Fruit fly (Drosophila melanogaster) whole organism, wandering third instar larva: ENCODE measurements around the gene CG12998.
A peak's percentile ranks its signal among the peaks of the same experiment; 100 is the strongest.

ENCODE experiments used
- Abd-B ChIP-seq: fragments of >200 bp; optimal IDR thresholded peaks from 2 replicates; lab custom pipeline; 2017; ENCODE audit warnings: missing biosample characterization, missing genetic modification characterization
- CG32264 ChIP-seq: fragments of 200-800 bp; sonication (Bioruptor generic); optimal IDR thresholded peaks from 2 replicates; lab custom pipeline; 2016; ENCODE audit warnings: missing biosample characterization, missing genetic modification characterization
- CG9705 ChIP-seq: fragments of 200-800 bp; sonication (Bioruptor generic); optimal IDR thresholded peaks from 2 replicates; lab custom pipeline; 2018; ENCODE audit warnings: missing biosample characterization, mild to moderate bottlenecking, missing genetic modification characterization
- CrebA ChIP-seq: fragments of 200-800 bp; sonication (Bioruptor generic); optimal IDR thresholded peaks from 2 replicates; lab custom pipeline; 2016; ENCODE audit warnings: missing biosample characterization, mild to moderate bottlenecking, missing genetic modification characterization, borderline replicate concordance
- Dfd ChIP-seq: fragments of >200 bp; optimal IDR thresholded peaks from 2 replicates; lab custom pipeline; 2017; ENCODE audit warnings: missing biosample characterization, missing genetic modification characterization
- Dif ChIP-seq: fragments of 200-275, 200-300 bp; sonication (Bioruptor generic); optimal IDR thresholded peaks from 2 replicates; lab custom pipeline; 2018; ENCODE audit warnings: missing biosample characterization, missing genetic modification characterization; ENCODE audit not compliant: partially characterized antibody
- HLH106 ChIP-seq: fragments of 200-800 bp; optimal IDR thresholded peaks from 3 replicates; lab custom pipeline; 2019; ENCODE audit warnings: missing biosample characterization, mild to moderate bottlenecking, missing genetic modification characterization, moderate library complexity
- Hnf4 ChIP-seq: fragments of 200-800 bp; sonication (Bioruptor generic); optimal IDR thresholded peaks from 2 replicates; lab custom pipeline; 2016; ENCODE audit warnings: missing biosample characterization, mild to moderate bottlenecking, missing genetic modification characterization
- Hr83 ChIP-seq: fragments of 200-300 bp; sonication (Bioruptor generic); optimal IDR thresholded peaks from 2 replicates; lab custom pipeline; 2016; ENCODE audit warnings: missing biosample characterization, mild to moderate bottlenecking, missing genetic modification characterization, moderate library complexity; ENCODE audit not compliant: poor library complexity, severe bottlenecking
- Jra ChIP-seq: sonication (Bioruptor generic); optimal IDR thresholded peaks from 2 replicates; lab custom pipeline; 2016; ENCODE audit warnings: missing biosample characterization, missing genetic modification characterization
- Myc ChIP-seq: fragments of >200 bp; optimal IDR thresholded peaks from 2 replicates; lab custom pipeline; 2017
- N ChIP-seq: fragments of >200 bp; optimal IDR thresholded peaks from 2 replicates; lab custom pipeline; 2018; ENCODE audit warnings: missing biosample characterization, missing external identifiers, missing genetic modification characterization
- OdsH ChIP-seq: fragments of 200-800 bp; sonication (Bioruptor generic); optimal IDR thresholded peaks from 2 replicates; lab custom pipeline; 2016; ENCODE audit warnings: missing biosample characterization, mild to moderate bottlenecking, missing genetic modification characterization
- Sp1 ChIP-seq: fragments of 200-800 bp; sonication (Bioruptor generic); optimal IDR thresholded peaks from 3 replicates; lab custom pipeline; 2019; ENCODE audit warnings: missing biosample characterization, mild to moderate bottlenecking, missing genetic modification characterization, moderate library complexity
- Vsx2 ChIP-seq: fragments of 200-300, 225-300 bp; sonication (Bioruptor generic); optimal IDR thresholded peaks from 2 replicates; lab custom pipeline; 2018; ENCODE audit warnings: missing biosample characterization, missing genetic modification characterization; ENCODE audit not compliant: partially characterized antibody
- br ChIP-seq: fragments of 200-800 bp; sonication (Bioruptor generic); optimal IDR thresholded peaks from 2 replicates; lab custom pipeline; 2016; ENCODE audit warnings: missing biosample characterization, missing genetic modification characterization
- dl ChIP-seq, 2 experiments: fragments of 175-275, 200-275 bp in 1 of 2; fragments of 200-275 bp in 1 of 2; sonication (Bioruptor generic); optimal IDR thresholded peaks; lab custom pipeline; 2018; ENCODE audit warnings: mild to moderate bottlenecking in 2 of 2, missing biosample characterization in 2 of 2, missing genetic modification characterization in 2 of 2, moderate library complexity in 2 of 2; ENCODE audit not compliant: partially characterized antibody in 2 of 2, insufficient read depth in 1 of 2
- dsf ChIP-seq: sonication (Bioruptor generic); optimal IDR thresholded peaks from 2 replicates; lab custom pipeline; 2016; ENCODE audit warnings: missing biosample characterization, missing genetic modification characterization, borderline replicate concordance
- ey ChIP-seq: fragments of 200-800 bp; sonication (Bioruptor generic); optimal IDR thresholded peaks from 2 replicates; lab custom pipeline; 2016; ENCODE audit warnings: missing biosample characterization, missing genetic modification characterization
- foxo ChIP-seq, 2 experiments: fragments of 200-800 bp; sonication (Bioruptor generic); optimal IDR thresholded peaks; 2 replicates in 1 of 2; 3 replicates in 1 of 2; lab custom pipeline; 2016 to 2017; ENCODE audit warnings: missing biosample characterization in 2 of 2, missing genetic modification characterization in 2 of 2
- fru ChIP-seq: fragments of 200-800 bp; sonication (Bioruptor generic); optimal IDR thresholded peaks from 3 replicates; lab custom pipeline; 2016; ENCODE audit warnings: missing biosample characterization, mild to moderate bottlenecking, missing genetic modification characterization
- h ChIP-seq: fragments of 200-800 bp; sonication (Bioruptor generic); optimal IDR thresholded peaks from 3 replicates; lab custom pipeline; 2016; ENCODE audit warnings: missing biosample characterization, mild to moderate bottlenecking, missing genetic modification characterization
- pan ChIP-seq: fragments of >200 bp; optimal IDR thresholded peaks from 2 replicates; lab custom pipeline; 2017
- psq ChIP-seq: fragments of 200-800 bp; sonication (Bioruptor generic); optimal IDR thresholded peaks from 3 replicates; lab custom pipeline; 2017; ENCODE audit warnings: missing biosample characterization, mild to moderate bottlenecking, missing genetic modification characterization, moderate library complexity
- rgr ChIP-seq: fragments of 200-800 bp; sonication (Bioruptor generic); optimal IDR thresholded peaks from 3 replicates; lab custom pipeline; 2016; ENCODE audit warnings: missing biosample characterization, mild to moderate bottlenecking, missing genetic modification characterization
- sage ChIP-seq: fragments of 200-800 bp; sonication (Bioruptor generic); optimal IDR thresholded peaks from 2 replicates; lab custom pipeline; 2016; ENCODE audit warnings: missing biosample characterization, mild to moderate bottlenecking, missing genetic modification characterization
- sv ChIP-seq: fragments of 200-800 bp; sonication (Bioruptor generic); optimal IDR thresholded peaks from 3 replicates; lab custom pipeline; 2016; ENCODE audit warnings: missing biosample characterization, missing genetic modification characterization
- tai ChIP-seq: sonication (Bioruptor generic); optimal IDR thresholded peaks from 2 replicates; lab custom pipeline; 2016; ENCODE audit warnings: missing biosample characterization, missing genetic modification characterization
- usp ChIP-seq: fragments of >200 bp; optimal IDR thresholded peaks from 2 replicates; lab custom pipeline; 2017; ENCODE audit warnings: missing biosample characterization, missing genetic modification characterization
- woc ChIP-seq: sonication (Bioruptor generic); optimal IDR thresholded peaks from 2 replicates; lab custom pipeline; 2016; ENCODE audit warnings: missing biosample characterization, mild to moderate bottlenecking, missing genetic modification characterization

CG12998 gene

dm6 chrX:17181264-17182198, 36.9 kb upstream of the CG12998 start:
- no peak for TF ChIP-seq Hnf4 (GFP tag; lab: Kevin White, UChicago)
- TF ChIP-seq rgr (GFP tag; lab: Kevin White, UChicago) = peak; percentile 9
- peak; percentile 45 for TF ChIP-seq HLH106 (tag; lab: Kevin White, UChicago)
- TF ChIP-seq OdsH (GFP tag; lab: Kevin White, UChicago) = peak; percentile 26
- TF ChIP-seq foxo (GFP tag; optimal IDR thresholded peaks at IDR 0.05; lab: Kevin White, UChicago) = peak in 1 of 2 experiments; percentile 14
- TF ChIP-seq Sp1 (GFP tag; lab: Kevin White, UChicago) = peak; percentile 46
- no peak for TF ChIP-seq ey (GFP tag; lab: Kevin White, UChicago)
- TF ChIP-seq usp (GFP tag; lab: Kevin White, UChicago) = no peak
- TF ChIP-seq psq (GFP tag; lab: Kevin White, UChicago) = peak; percentile 23
- peak; percentile 75 for TF ChIP-seq Dfd (GFP tag; lab: Kevin White, UChicago)
- no peak for TF ChIP-seq CG32264 (GFP tag; lab: Kevin White, UChicago)

- TF ChIP-seq N = no peak
- TF ChIP-seq Hr83 (GFP tag; lab: Kevin White, UChicago) = peak; percentile 61
Observed at dm6 chrX:17183486-17183885, 35.0 kb upstream of the CG12998 start.

- no peak for TF ChIP-seq Vsx2 (GFP tag; lab: Kevin White, UChicago)
- no peak for TF ChIP-seq Sp1 (GFP tag; lab: Kevin White, UChicago)
- TF ChIP-seq fru (GFP tag; lab: Kevin White, UChicago) = no peak
- no peak for TF ChIP-seq HLH106 (tag; lab: Kevin White, UChicago)
- TF ChIP-seq Hnf4 (GFP tag; lab: Kevin White, UChicago) = no peak
- TF ChIP-seq Abd-B (GFP tag; lab: Kevin White, UChicago) = no peak
- no peak for TF ChIP-seq dl (GFP tag; optimal IDR thresholded peaks at IDR 0.05; lab: Kevin White, UChicago; ENCODE audit: insufficient read depth in 1 of 2, partially characterized antibody in 2 of 2)
- no peak for TF ChIP-seq N
Observed at dm6 chrX:17186432-17186831, 32.0 kb upstream of the CG12998 start.

- peak; percentile 32 for TF ChIP-seq rgr (GFP tag; lab: Kevin White, UChicago)
- TF ChIP-seq h (GFP tag; lab: Kevin White, UChicago) = peak; percentile 16
- TF ChIP-seq OdsH (GFP tag; lab: Kevin White, UChicago) = peak; percentile 20
- TF ChIP-seq psq (GFP tag; lab: Kevin White, UChicago) = peak; percentile 36
- no peak for TF ChIP-seq Hnf4 (GFP tag; lab: Kevin White, UChicago)
Observed at dm6 chrX:17187495-17187894, 31.0 kb upstream of the CG12998 start.

dm6 chrX:17188167-17188566, 30.3 kb upstream of the CG12998 start:
- TF ChIP-seq HLH106 (tag; lab: Kevin White, UChicago) = peak; percentile 25
- no peak for TF ChIP-seq CG9705 (GFP tag; lab: Kevin White, UChicago)

dm6 chrX:17202498-17203162, 15.8 kb upstream of the CG12998 start, which contains the start of the genes TTLL1A and CG5070:
Gene TTLL1A, minus strand, starts transcription at chrX:17202598.
Gene CG5070, plus strand, starts transcription at chrX:17203112.
- TF ChIP-seq ey (GFP tag; lab: Kevin White, UChicago) = no peak
- no peak for TF ChIP-seq Dif (GFP tag; lab: Kevin White, UChicago)
- no peak for TF ChIP-seq Abd-B (GFP tag; lab: Kevin White, UChicago)
- no peak for TF ChIP-seq woc (GFP tag; lab: Kevin White, UChicago)
- no peak for TF ChIP-seq pan (lab: Kevin White, UChicago)
- no peak for TF ChIP-seq CG9705 (GFP tag; lab: Kevin White, UChicago)
- no peak for TF ChIP-seq br (GFP tag; lab: Kevin White, UChicago)
- TF ChIP-seq Jra = no peak
- no peak for TF ChIP-seq sage (GFP tag; lab: Kevin White, UChicago)
- no peak for TF ChIP-seq Myc (lab: Kevin White, UChicago)
- no peak for TF ChIP-seq N
- no peak for TF ChIP-seq sv (GFP tag; lab: Kevin White, UChicago)
- TF ChIP-seq CrebA (GFP tag; lab: Kevin White, UChicago) = no peak
- no peak for TF ChIP-seq psq (GFP tag; lab: Kevin White, UChicago)
- no peak for TF ChIP-seq dl (GFP tag; optimal IDR thresholded peaks at IDR 0.05; lab: Kevin White, UChicago; ENCODE audit: insufficient read depth in 1 of 2, partially characterized antibody in 2 of 2)
- no peak for TF ChIP-seq tai (GFP tag; lab: Kevin White, UChicago)
- TF ChIP-seq h (GFP tag; lab: Kevin White, UChicago) = no peak
- TF ChIP-seq dsf (GFP tag; lab: Kevin White, UChicago) = no peak
- TF ChIP-seq, all 38 proteins: peak for 0
